Worm (Caenorhabditis elegans) whole organism, L4 larva: ENCODE results near the gene C50A2.7.

Source experiments
- F10B5.3 ChIP-seq: sonication (generic microtip); optimal IDR thresholded peaks from 2 replicates; lab custom pipeline; 2016; ENCODE audit warnings: mild to moderate bottlenecking, missing genetic modification characterization, missing compliant biosample characterization
- F44E2.7 ChIP-seq: fragments of 200-800 bp; sonication (Bioruptor generic); IDR thresholded peaks from 2 replicates; pipeline ENCODE4 v2.1.2; 2022; ENCODE audit warnings: missing genetic modification characterization, missing compliant biosample characterization
- aly-2 ChIP-seq: sonication (generic microtip); optimal IDR thresholded peaks from 2 replicates; lab custom pipeline; 2018; ENCODE audit warnings: missing biosample characterization, missing genetic modification characterization
- ama-1 ChIP-seq: fragments of 150-350 bp; optimal IDR thresholded peaks from 2 replicates; lab custom pipeline; 2014; ENCODE audit warnings: inconsistent platforms, mixed read lengths
- ceh-32 ChIP-seq: sonication (generic microtip); optimal IDR thresholded peaks from 2 replicates; lab custom pipeline; 2016; ENCODE audit warnings: mild to moderate bottlenecking, missing genetic modification characterization, missing compliant biosample characterization; ENCODE audit not compliant: poor library complexity
- ceh-82 ChIP-seq: sonication (generic microtip); optimal IDR thresholded peaks from 2 replicates; lab custom pipeline; 2017; ENCODE audit warnings: missing biosample characterization, missing genetic modification characterization
- hlh-30 ChIP-seq: sonication (generic microtip); optimal IDR thresholded peaks from 2 replicates; lab custom pipeline; 2017; ENCODE audit warnings: antibody characterized with exemption, mild to moderate bottlenecking, missing genetic modification characterization, missing compliant biosample characterization; ENCODE audit not compliant: insufficient read depth
- lin-13 ChIP-seq: fragments of 150-350 bp; optimal IDR thresholded peaks from 2 replicates; lab custom pipeline; 2014; ENCODE audit warnings: missing biosample characterization, missing genetic modification reagents, missing genetic modification characterization
- nhr-237 ChIP-seq: sonication (generic microtip); optimal IDR thresholded peaks from 2 replicates; lab custom pipeline; 2017; ENCODE audit warnings: missing biosample characterization, missing genetic modification characterization
- unc-130 ChIP-seq: sonication (generic microtip); optimal IDR thresholded peaks from 2 replicates; lab custom pipeline; 2016; ENCODE audit warnings: missing genetic modification reagents, missing genetic modification characterization, missing compliant biosample characterization
- unc-39 ChIP-seq: sonication (generic microtip); optimal IDR thresholded peaks from 2 replicates; lab custom pipeline; 2017; ENCODE audit warnings: missing biosample characterization, missing genetic modification characterization
- vab-7 ChIP-seq: fragments of 200-800 bp; sonication (Bioruptor generic); IDR thresholded peaks from 2 replicates; pipeline ENCODE4 v1.3.6; 2022; ENCODE audit warnings: missing genetic modification reagents, missing genetic modification characterization, missing compliant biosample characterization
- zag-1 ChIP-seq: fragments of 150-350 bp; optimal IDR thresholded peaks from 2 replicates; lab custom pipeline; 2014; ENCODE audit warnings: missing biosample characterization, missing genetic modification characterization

DNA sequence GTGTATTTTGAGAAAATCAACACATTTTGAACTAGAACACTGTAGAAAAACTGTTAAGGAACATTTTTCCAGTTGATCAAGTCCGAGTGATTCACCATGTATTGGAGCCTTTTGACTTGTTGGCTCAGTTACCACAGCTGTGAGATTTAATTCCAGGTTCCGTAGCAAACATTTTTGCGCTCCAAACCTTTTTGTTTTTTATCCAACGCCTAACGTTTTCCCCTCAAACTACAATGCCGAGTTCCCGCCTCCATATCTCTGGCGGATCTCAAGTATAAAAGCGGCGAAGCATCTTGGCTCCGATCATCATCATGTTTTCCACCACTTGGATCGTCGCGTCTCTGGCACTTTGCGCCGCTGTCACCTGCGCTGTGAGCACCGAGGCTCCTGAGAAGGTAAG is 36.7 kb upstream of the C50A2.7 start, which contains the start of gene perm-2:
- TF ChIP-seq aly-2 (no peak), vab-7 (no peak), ceh-82 (tag; lab: Kevin White, UChicago) (no peak), lin-13 (GFP tag; lab: Kevin White, UChicago) (no peak), ceh-32 (tag; lab: Kevin White, UChicago) (no peak), F44E2.7 (GFP tag; lab: Robert Waterston, UW) (no peak), zag-1 (tag; lab: Kevin White, UChicago) (no peak), unc-130 (no peak), hlh-30 (tag; lab: Kevin White, UChicago) (no peak), unc-39 (tag; lab: Kevin White, UChicago) (no peak), F10B5.3 (no peak), ama-1 (lab: Kevin White, UChicago) (no peak), nhr-237 (tag; lab: Kevin White, UChicago) (no peak)
